Worm (Caenorhabditis elegans): ENCODE measurements around the gene srg-25.

The srg-25 gene

ce11 chrV:5358772-5359171 lies 13.5 kb upstream of the srg-25 start, which contains the start of gene nhr-216:
nhr-216 (minus strand) TSS chrV:5358872.
- no peak for TF ChIP-seq tbx-11 (GFP tag; IDR thresholded peaks at IDR 0.05)
- no peak for TF ChIP-seq hnd-1 (tag; optimal IDR thresholded peaks at IDR 0.05)
- TF ChIP-seq hmg-4 (GFP tag; optimal IDR thresholded peaks at IDR 0.05) = no peak
- TF ChIP-seq hmbx-1 (tag; optimal IDR thresholded peaks at IDR 0.05) = no peak
- TF ChIP-seq ama-1 (optimal IDR thresholded peaks at IDR 0.05) = no peak
- no peak for TF ChIP-seq tbx-37 (GFP tag; conservative IDR thresholded peaks at IDR 0.05)
- no peak for TF ChIP-seq sea-1 (GFP tag; conservative IDR thresholded peaks at IDR 0.05)
- TF ChIP-seq flt-1 (GFP tag; IDR thresholded peaks at IDR 0.05) = no peak

- TF ChIP-seq tra-4 (tag; optimal IDR thresholded peaks at IDR 0.05) (no peak), hmbx-1 (tag; optimal IDR thresholded peaks at IDR 0.05) (no peak), hnd-1 (tag; optimal IDR thresholded peaks at IDR 0.05) (no peak)
Measured at ce11 chrV:5351483-5351882, 6.2 kb upstream of the srg-25 start, which contains the start of gene srd-9. srd-9 (plus strand) TSS chrV:5351783.

- TF ChIP-seq tra-4 (tag; optimal IDR thresholded peaks at IDR 0.05) (no peak), flt-1 (GFP tag; IDR thresholded peaks at IDR 0.05) (no peak), ceh-36 (tag; optimal IDR thresholded peaks at IDR 0.05) (no peak), tbx-37 (GFP tag; conservative IDR thresholded peaks at IDR 0.05) (no peak), F13C5.2 (tag; optimal IDR thresholded peaks at IDR 0.05) (no peak), scrt-1 (GFP tag; IDR thresholded peaks at IDR 0.05) (no peak), hmg-4 (GFP tag; optimal IDR thresholded peaks at IDR 0.05) (no peak), ceh-13 (GFP tag; optimal IDR thresholded peaks at IDR 0.05) (no peak), ama-1 (optimal IDR thresholded peaks at IDR 0.05) (no peak), ets-7 (tag; optimal IDR thresholded peaks at IDR 0.05) (no peak), sea-1 (GFP tag; conservative IDR thresholded peaks at IDR 0.05) (no peak), B0310.2 (tag; optimal IDR thresholded peaks at IDR 0.05) (no peak), hnd-1 (tag; optimal IDR thresholded peaks at IDR 0.05) (no peak), tbx-11 (GFP tag; IDR thresholded peaks at IDR 0.05) (no peak), pes-1 (GFP tag; IDR thresholded peaks at IDR 0.05) (no peak)
Measured at ce11 chrV:5349471-5349870, 4.2 kb upstream of the srg-25 start, which contains the start of gene T09D3.3. T09D3.3 (minus strand) TSS chrV:5349571.

- no peak for TF ChIP-seq hmg-4 (GFP tag; optimal IDR thresholded peaks at IDR 0.05)
- TF ChIP-seq ama-1 (optimal IDR thresholded peaks at IDR 0.05) = no peak
- no peak for TF ChIP-seq aly-1 (tag; optimal IDR thresholded peaks at IDR 0.05)
- no peak for TF ChIP-seq tbx-37 (GFP tag; conservative IDR thresholded peaks at IDR 0.05)
- TF ChIP-seq hmbx-1 (tag; optimal IDR thresholded peaks at IDR 0.05) = no peak
- no peak for TF ChIP-seq sea-1 (GFP tag; conservative IDR thresholded peaks at IDR 0.05)
- no peak for TF ChIP-seq ets-7 (tag; optimal IDR thresholded peaks at IDR 0.05)
- no peak for TF ChIP-seq ceh-13 (GFP tag; optimal IDR thresholded peaks at IDR 0.05)
- no peak for TF ChIP-seq flt-1 (GFP tag; IDR thresholded peaks at IDR 0.05)
- no peak for TF ChIP-seq hnd-1 (tag; optimal IDR thresholded peaks at IDR 0.05)
- no peak for TF ChIP-seq tra-4 (tag; optimal IDR thresholded peaks at IDR 0.05)
- no peak for TF ChIP-seq tbx-11 (GFP tag; IDR thresholded peaks at IDR 0.05)
- TF ChIP-seq scrt-1 (GFP tag; IDR thresholded peaks at IDR 0.05) = no peak
- TF ChIP-seq B0310.2 (tag; optimal IDR thresholded peaks at IDR 0.05) = no peak
- TF ChIP-seq F13C5.2 (tag; optimal IDR thresholded peaks at IDR 0.05) = no peak
- no peak for TF ChIP-seq ceh-36 (tag; optimal IDR thresholded peaks at IDR 0.05)
- no peak for TF ChIP-seq pes-1 (GFP tag; IDR thresholded peaks at IDR 0.05)
Measured at ce11 chrV:5339497-5339896, 5.8 kb downstream of the srg-25 start, which contains the start of gene srg-27. srg-27 (plus strand) TSS chrV:5339797.

- TF ChIP-seq tra-4 (tag; optimal IDR thresholded peaks at IDR 0.05) (no peak), ets-7 (tag; optimal IDR thresholded peaks at IDR 0.05) (no peak), F13C5.2 (tag; optimal IDR thresholded peaks at IDR 0.05) (no peak), hmbx-1 (tag; optimal IDR thresholded peaks at IDR 0.05) (no peak), pes-1 (GFP tag; IDR thresholded peaks at IDR 0.05) (no peak), B0310.2 (tag; optimal IDR thresholded peaks at IDR 0.05) (no peak), aly-1 (tag; optimal IDR thresholded peaks at IDR 0.05) (no peak)
Measured at ce11 chrV:5336884-5337283, 8.4 kb downstream of the srg-25 start, which contains the start of gene srg-29. srg-29 (plus strand) TSS chrV:5337184.

- TF ChIP-seq sea-1 (GFP tag; conservative IDR thresholded peaks at IDR 0.05) (no peak), scrt-1 (GFP tag; IDR thresholded peaks at IDR 0.05) (no peak), aly-1 (tag; optimal IDR thresholded peaks at IDR 0.05) (no peak), ama-1 (optimal IDR thresholded peaks at IDR 0.05) (no peak), hnd-1 (tag; optimal IDR thresholded peaks at IDR 0.05) (no peak)
Measured at ce11 chrV:5334588-5334987, 10.7 kb downstream of the srg-25 start, which contains the start of gene srg-28. srg-28 (plus strand) TSS chrV:5334888.

- no peak for TF ChIP-seq ceh-13 (GFP tag; optimal IDR thresholded peaks at IDR 0.05)
- TF ChIP-seq F13C5.2 (tag; optimal IDR thresholded peaks at IDR 0.05) = no peak
- no peak for TF ChIP-seq tbx-37 (GFP tag; conservative IDR thresholded peaks at IDR 0.05)
- TF ChIP-seq B0310.2 (tag; optimal IDR thresholded peaks at IDR 0.05) = no peak
- TF ChIP-seq ama-1 (optimal IDR thresholded peaks at IDR 0.05) = no peak
- TF ChIP-seq hmg-4 (GFP tag; optimal IDR thresholded peaks at IDR 0.05) = no peak
- no peak for TF ChIP-seq sea-1 (GFP tag; conservative IDR thresholded peaks at IDR 0.05)
- TF ChIP-seq tra-4 (tag; optimal IDR thresholded peaks at IDR 0.05) = no peak
- TF ChIP-seq hmbx-1 (tag; optimal IDR thresholded peaks at IDR 0.05) = no peak
- TF ChIP-seq ceh-36 (tag; optimal IDR thresholded peaks at IDR 0.05) = no peak
- no peak for TF ChIP-seq pes-1 (GFP tag; IDR thresholded peaks at IDR 0.05)
- TF ChIP-seq hnd-1 (tag; optimal IDR thresholded peaks at IDR 0.05) = no peak
- TF ChIP-seq aly-1 (tag; optimal IDR thresholded peaks at IDR 0.05) = no peak
- TF ChIP-seq tbx-11 (GFP tag; IDR thresholded peaks at IDR 0.05) = no peak
- TF ChIP-seq ets-7 (tag; optimal IDR thresholded peaks at IDR 0.05) = no peak
- TF ChIP-seq scrt-1 (GFP tag; IDR thresholded peaks at IDR 0.05) = no peak
- TF ChIP-seq flt-1 (GFP tag; IDR thresholded peaks at IDR 0.05) = no peak
Measured at ce11 chrV:5330967-5331366, 14.4 kb downstream of the srg-25 start, which contains the start of gene srg-26. srg-26 (plus strand) TSS chrV:5331267.

Measured in whole organism, early embryonic.